Fruit fly (Drosophila melanogaster): Measurements from ENCODE around the gene Nf-YC.
A peak's percentile ranks its signal among the peaks of the same experiment; 100 is the strongest.

Nf-YC gene

DNA sequence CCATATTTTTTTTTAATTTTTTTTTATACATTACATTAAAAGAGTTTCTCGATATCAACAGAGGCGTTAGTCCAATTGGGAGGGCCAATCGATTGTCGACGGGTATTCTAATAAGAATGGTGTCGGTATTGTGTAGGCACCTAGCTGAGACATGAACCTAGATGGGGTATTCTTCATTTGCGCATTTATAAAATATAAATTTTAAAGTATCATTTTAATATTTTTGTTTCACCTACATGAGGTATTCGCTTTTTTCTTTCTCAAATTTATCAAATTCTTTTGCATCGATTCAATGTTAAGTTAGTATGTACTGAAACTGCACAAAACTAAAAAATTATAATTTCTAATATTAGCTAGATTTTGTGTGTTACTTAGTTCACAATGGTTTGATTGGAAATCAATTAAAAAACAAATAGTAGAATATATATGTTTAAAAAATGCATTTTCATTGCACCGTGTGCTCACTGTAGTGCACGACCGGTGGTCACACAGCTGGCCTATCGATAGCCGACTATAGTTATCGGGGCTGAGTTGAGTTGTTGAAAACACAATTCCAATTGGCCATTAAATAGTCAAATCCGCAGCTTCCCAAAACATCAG is 23.2 kb upstream of the Nf-YC start, which contains the start of the genes CG14435 and Tmf:
Gene CG14435, minus strand, starts transcription at position 81 of the 600 bp plus-strand sequence.
Gene Tmf, plus strand, starts transcription at position 501 of the 600 bp plus-strand sequence.
- peak; percentile 57 for TF ChIP-seq CG33017 (tag; optimal IDR thresholded peaks at IDR 0.05)
- peak; percentile 77 for TF ChIP-seq CG14711 (tag; optimal IDR thresholded peaks at IDR 0.05)
- TF ChIP-seq cic (GFP tag; optimal IDR thresholded peaks at IDR 0.05) = no peak
- peak; percentile 74 for TF ChIP-seq pad (GFP tag; optimal IDR thresholded peaks at IDR 0.05)
- no peak for TF ChIP-seq kay (GFP tag; ENCODE audit: borderline replicate concordance)
- TF ChIP-seq toe (GFP tag; optimal IDR thresholded peaks at IDR 0.05) = peak; percentile 76
- TF ChIP-seq CG7101 (tag; optimal IDR thresholded peaks at IDR 0.05) = peak; percentile 87
- peak; percentile 65 for TF ChIP-seq ovo (GFP tag; optimal IDR thresholded peaks at IDR 0.05)
- no peak for TF ChIP-seq Hr96 (GFP tag; optimal IDR thresholded peaks at IDR 0.05)
- TF ChIP-seq tj (GFP tag; optimal IDR thresholded peaks at IDR 0.05) = peak; percentile 64
- TF ChIP-seq CG7045 (GFP tag; optimal IDR thresholded peaks at IDR 0.05) = peak; percentile 73
- TF ChIP-seq Clk (GFP tag; optimal IDR thresholded peaks at IDR 0.05) = peak; percentile 35
- peak; percentile 54 for TF ChIP-seq Crg-1 (GFP tag; optimal IDR thresholded peaks at IDR 0.05)
- TF ChIP-seq CG1620 (GFP tag; optimal IDR thresholded peaks at IDR 0.05) = peak; percentile 71
- peak; percentile 70 for TF ChIP-seq CG12768 (GFP tag; optimal IDR thresholded peaks at IDR 0.05)
- TF ChIP-seq bab1 (GFP tag; optimal IDR thresholded peaks at IDR 0.05) = peak; percentile 91
- TF ChIP-seq cnc (optimal IDR thresholded peaks at IDR 0.05) = no peak
- peak; percentile 12 for TF ChIP-seq CG5204 (GFP tag; optimal IDR thresholded peaks at IDR 0.05)
- peak; percentile 55 for TF ChIP-seq Mnt (GFP tag; optimal IDR thresholded peaks at IDR 0.05)
- peak; percentile 85 for TF ChIP-seq CG11617 (GFP tag; optimal IDR thresholded peaks at IDR 0.05)

DNA sequence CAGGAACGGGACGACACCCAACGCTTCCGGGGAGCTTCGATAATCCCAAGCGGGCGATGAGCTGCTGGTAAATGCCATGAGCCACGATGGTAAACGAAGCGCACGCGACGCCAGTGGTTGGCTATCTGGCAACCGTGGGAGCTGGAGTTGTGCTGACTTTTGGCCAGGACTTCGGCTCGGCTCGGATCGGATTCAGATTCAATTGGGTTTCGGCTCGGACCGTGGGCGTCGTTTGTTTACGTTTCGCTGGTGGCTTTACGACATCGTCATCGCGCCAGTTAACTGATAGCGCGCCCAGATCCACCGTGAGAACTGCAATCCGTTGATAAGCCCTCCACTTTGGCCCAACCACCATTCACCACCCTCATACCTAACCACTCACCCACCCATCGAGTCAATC is 11.9 kb upstream of the Nf-YC start, which contains the start of gene mAChR-C:
Gene mAChR-C, minus strand, starts transcription at position 101 of the 400 bp plus-strand sequence.
- TF ChIP-seq CG12768 (GFP tag; optimal IDR thresholded peaks at IDR 0.05) = no peak
- no peak for TF ChIP-seq CG7045 (GFP tag; optimal IDR thresholded peaks at IDR 0.05)
- TF ChIP-seq Clk (GFP tag; optimal IDR thresholded peaks at IDR 0.05) = no peak
- TF ChIP-seq cic (GFP tag; optimal IDR thresholded peaks at IDR 0.05) = no peak
- TF ChIP-seq CG7101 (tag; optimal IDR thresholded peaks at IDR 0.05) = no peak
- no peak for TF ChIP-seq CG14711 (tag; optimal IDR thresholded peaks at IDR 0.05)

DNA sequence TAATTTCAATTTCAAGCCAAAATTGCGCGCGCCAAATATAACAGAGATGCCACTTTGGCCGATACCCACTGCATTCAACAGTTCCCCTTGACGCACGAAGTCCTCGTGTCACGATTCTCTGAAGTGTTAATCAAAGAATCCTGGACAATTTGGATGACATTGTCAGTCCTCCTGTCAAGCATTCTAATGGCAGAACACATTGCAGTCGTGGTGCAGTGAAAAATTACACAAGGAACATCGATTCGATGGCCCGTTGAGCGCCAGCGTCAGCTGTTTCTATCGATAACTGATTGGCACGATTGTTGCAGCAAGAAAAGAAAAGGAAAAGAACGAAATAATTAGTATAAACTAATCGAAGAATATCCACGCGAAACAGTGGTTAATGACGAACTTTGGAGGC is 3.5 kb upstream of the Nf-YC start, which contains the start of gene nonC:
Gene nonC, plus strand, starts transcription at position 294 of the 400 bp plus-strand sequence.
- TF ChIP-seq CG1620 (GFP tag; optimal IDR thresholded peaks at IDR 0.05) = peak; percentile 6
- TF ChIP-seq tj (GFP tag; optimal IDR thresholded peaks at IDR 0.05) = no peak
- TF ChIP-seq CG12768 (GFP tag; optimal IDR thresholded peaks at IDR 0.05) = no peak
- no peak for TF ChIP-seq CG7045 (GFP tag; optimal IDR thresholded peaks at IDR 0.05)
- TF ChIP-seq cnc (optimal IDR thresholded peaks at IDR 0.05) = no peak
- TF ChIP-seq ovo (GFP tag; optimal IDR thresholded peaks at IDR 0.05) = no peak
- peak; percentile 65 for TF ChIP-seq bab1 (GFP tag; optimal IDR thresholded peaks at IDR 0.05)
- TF ChIP-seq toe (GFP tag; optimal IDR thresholded peaks at IDR 0.05) = no peak
- no peak for TF ChIP-seq kay (GFP tag; ENCODE audit: borderline replicate concordance)
- no peak for TF ChIP-seq CG7101 (tag; optimal IDR thresholded peaks at IDR 0.05)
- no peak for TF ChIP-seq cic (GFP tag; optimal IDR thresholded peaks at IDR 0.05)
- peak; percentile 24 for TF ChIP-seq pad (GFP tag; optimal IDR thresholded peaks at IDR 0.05)
- no peak for TF ChIP-seq CG5204 (GFP tag; optimal IDR thresholded peaks at IDR 0.05)
- no peak for TF ChIP-seq CG11617 (GFP tag; optimal IDR thresholded peaks at IDR 0.05)
- no peak for TF ChIP-seq Crg-1 (GFP tag; optimal IDR thresholded peaks at IDR 0.05)
- no peak for TF ChIP-seq CG14711 (tag; optimal IDR thresholded peaks at IDR 0.05)
- TF ChIP-seq CG33017 (tag; optimal IDR thresholded peaks at IDR 0.05) = no peak
- no peak for TF ChIP-seq Hr96 (GFP tag; optimal IDR thresholded peaks at IDR 0.05)
- TF ChIP-seq Clk (GFP tag; optimal IDR thresholded peaks at IDR 0.05) = no peak
- TF ChIP-seq Mnt (GFP tag; optimal IDR thresholded peaks at IDR 0.05) = peak; percentile 21

DNA sequence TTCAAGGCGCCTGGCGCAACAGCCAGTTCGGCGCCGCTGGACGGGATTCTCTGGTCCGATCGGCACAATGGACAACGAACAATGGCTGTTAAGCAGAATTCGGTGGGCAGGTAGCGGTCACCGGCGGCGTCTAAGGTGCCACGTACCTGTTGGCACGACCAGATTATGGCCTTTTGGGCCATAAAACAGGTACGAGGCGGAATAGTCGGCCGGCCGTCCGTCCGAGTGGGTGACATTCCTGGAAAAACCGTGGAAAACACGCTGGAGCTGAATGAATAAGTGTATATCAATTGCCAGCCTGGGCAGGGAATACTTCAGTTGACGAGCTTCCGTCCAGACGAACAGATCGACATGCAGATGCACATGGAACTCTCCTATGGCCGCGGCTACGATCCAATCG is 2.2 kb upstream of the Nf-YC start, which contains the start of gene Atx-1:
Gene Atx-1, plus strand, starts transcription at position 301 of the 400 bp plus-strand sequence.
- TF ChIP-seq cic (GFP tag; optimal IDR thresholded peaks at IDR 0.05) (no peak), toe (GFP tag; optimal IDR thresholded peaks at IDR 0.05) (no peak)

DNA sequence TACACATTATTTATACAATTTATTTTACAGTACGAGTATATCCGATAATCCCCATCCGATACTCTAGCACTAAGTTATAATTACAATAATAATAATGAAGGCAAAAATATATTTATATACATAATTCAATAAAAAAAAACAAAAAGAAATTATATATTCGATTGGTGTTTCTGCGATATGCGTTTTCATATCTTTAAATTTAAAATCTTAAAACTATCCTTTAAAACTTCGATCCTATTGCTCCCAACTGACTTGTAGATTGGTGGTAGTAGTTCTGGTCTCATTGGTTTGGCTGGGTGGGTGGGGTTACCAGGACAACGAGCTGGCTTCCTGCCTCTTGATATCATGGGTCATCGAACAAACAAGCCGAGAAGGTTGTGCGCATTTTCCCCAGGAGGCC is 7.0 kb downstream of the Nf-YC start, which contains the start of gene iav:
Gene iav, plus strand, starts transcription at position 301 of the 400 bp plus-strand sequence.
- TF ChIP-seq Clk (GFP tag; optimal IDR thresholded peaks at IDR 0.05) (no peak), CG5204 (GFP tag; optimal IDR thresholded peaks at IDR 0.05) (no peak), kay (GFP tag; ENCODE audit: borderline replicate concordance) (no peak), Crg-1 (GFP tag; optimal IDR thresholded peaks at IDR 0.05) (no peak), CG12768 (GFP tag; optimal IDR thresholded peaks at IDR 0.05) (no peak), cnc (optimal IDR thresholded peaks at IDR 0.05) (no peak), bab1 (GFP tag; optimal IDR thresholded peaks at IDR 0.05) (no peak), pad (GFP tag; optimal IDR thresholded peaks at IDR 0.05) (no peak), toe (GFP tag; optimal IDR thresholded peaks at IDR 0.05) (no peak), CG7101 (tag; optimal IDR thresholded peaks at IDR 0.05) (no peak), ovo (GFP tag; optimal IDR thresholded peaks at IDR 0.05) (no peak), CG7045 (GFP tag; optimal IDR thresholded peaks at IDR 0.05) (no peak), tj (GFP tag; optimal IDR thresholded peaks at IDR 0.05) (no peak), CG11617 (GFP tag; optimal IDR thresholded peaks at IDR 0.05) (no peak), CG33017 (tag; optimal IDR thresholded peaks at IDR 0.05) (no peak), Hr96 (GFP tag; optimal IDR thresholded peaks at IDR 0.05) (no peak), CG1620 (GFP tag; optimal IDR thresholded peaks at IDR 0.05) (no peak), cic (GFP tag; optimal IDR thresholded peaks at IDR 0.05) (no peak), Mnt (GFP tag; optimal IDR thresholded peaks at IDR 0.05) (no peak), CG14711 (tag; optimal IDR thresholded peaks at IDR 0.05) (no peak)

DNA sequence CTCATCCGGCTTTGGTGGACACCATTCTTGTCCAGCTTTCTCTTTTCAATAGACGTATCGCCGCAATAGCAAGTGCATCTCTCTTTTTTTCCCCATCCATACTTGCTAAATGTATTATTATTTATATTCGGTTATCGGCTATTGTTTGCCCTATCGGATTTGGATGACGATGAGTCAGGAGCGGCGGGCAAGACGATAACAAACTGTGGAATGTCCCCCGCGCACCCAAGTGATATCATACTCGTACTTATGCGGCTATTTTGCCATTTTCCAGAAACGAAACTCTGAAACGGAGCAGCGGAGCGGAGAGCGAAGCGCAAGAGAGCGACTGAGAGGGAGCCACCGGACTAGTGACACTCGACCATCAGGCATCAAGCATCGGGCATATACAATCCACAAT is 15.3 kb downstream of the Nf-YC start:
- TF ChIP-seq Mnt (GFP tag; optimal IDR thresholded peaks at IDR 0.05) (no peak), Clk (GFP tag; optimal IDR thresholded peaks at IDR 0.05) (no peak), CG1620 (GFP tag; optimal IDR thresholded peaks at IDR 0.05) (no peak), CG7045 (GFP tag; optimal IDR thresholded peaks at IDR 0.05) (no peak), cic (GFP tag; optimal IDR thresholded peaks at IDR 0.05) (no peak), CG14711 (tag; optimal IDR thresholded peaks at IDR 0.05) (no peak)

All from whole organism, adult.